Worm (Caenorhabditis elegans) whole organism, mixed stage, embryonic: ENCODE results near the gene M03C11.3.

Experiments used
- M03D4.4 ChIP-seq: sonication (generic microtip); optimal IDR thresholded peaks from 2 replicates; lab custom pipeline; 2017; ENCODE audit warnings: mild to moderate bottlenecking, missing genetic modification characterization, missing compliant biosample characterization
- bed-3 ChIP-seq: fragments of 200-800 bp; sonication (Bioruptor generic); optimal IDR thresholded peaks from 3 replicates; lab custom pipeline; 2018; ENCODE audit warnings: mild to moderate bottlenecking, missing genetic modification characterization, moderate library complexity, missing compliant biosample characterization
- blmp-1 ChIP-seq: fragments of 150-350 bp; optimal IDR thresholded peaks from 2 replicates; lab custom pipeline; 2014; ENCODE audit warnings: missing biosample characterization, missing genetic modification characterization
- ceh-39 ChIP-seq: fragments of 150-350 bp; optimal IDR thresholded peaks from 2 replicates; lab custom pipeline; 2014; ENCODE audit warnings: missing biosample characterization, missing genetic modification characterization
- ceh-43 ChIP-seq: fragments of 200-800 bp; sonication (Bioruptor generic); optimal IDR thresholded peaks from 2 replicates; lab custom pipeline; 2018; ENCODE audit warnings: mild to moderate bottlenecking, missing genetic modification characterization, moderate library complexity, missing compliant biosample characterization
- ceh-83 ChIP-seq: fragments of 200-800 bp; sonication (Bioruptor generic); optimal IDR thresholded peaks from 2 replicates; lab custom pipeline; 2018; ENCODE audit warnings: mild to moderate bottlenecking, missing genetic modification characterization, missing compliant biosample characterization
- ces-1 ChIP-seq: fragments of 150-350 bp; optimal IDR thresholded peaks from 2 replicates; lab custom pipeline; 2014; ENCODE audit warnings: missing biosample characterization, missing genetic modification reagents, missing genetic modification characterization
- cnd-1 ChIP-seq: fragments of 200-800 bp; sonication (Bioruptor generic); optimal IDR thresholded peaks from 2 replicates; lab custom pipeline; 2018; ENCODE audit warnings: mild to moderate bottlenecking, missing genetic modification characterization, missing compliant biosample characterization
- drap-1 ChIP-seq: fragments of 200-800 bp; sonication (Bioruptor generic); optimal IDR thresholded peaks from 3 replicates; lab custom pipeline; 2018; ENCODE audit warnings: mild to moderate bottlenecking, missing genetic modification characterization, missing compliant biosample characterization
- elt-1 ChIP-seq: sonication (generic microtip); optimal IDR thresholded peaks from 2 replicates; lab custom pipeline; 2017; ENCODE audit warnings: missing genetic modification characterization, mild to moderate bottlenecking, missing compliant biosample characterization, antibody characterized with exemption, moderate library complexity, borderline replicate concordance; ENCODE audit not compliant: insufficient read depth
- elt-3 ChIP-seq: fragments of 150-350 bp; optimal IDR thresholded peaks from 2 replicates; lab custom pipeline; 2014; ENCODE audit warnings: missing biosample characterization, missing genetic modification characterization
- flh-1 ChIP-seq: fragments of 200-800 bp; sonication (Bioruptor generic); optimal IDR thresholded peaks from 2 replicates; lab custom pipeline; 2018; ENCODE audit warnings: mild to moderate bottlenecking, missing genetic modification characterization, moderate library complexity, missing compliant biosample characterization
- ham-2 ChIP-seq: fragments of 200-800 bp; sonication (Bioruptor generic); optimal IDR thresholded peaks from 2 replicates; lab custom pipeline; 2018; ENCODE audit warnings: mild to moderate bottlenecking, missing genetic modification characterization, missing compliant biosample characterization
- hlh-1 ChIP-seq: fragments of 150-350 bp; optimal IDR thresholded peaks from 2 replicates; lab custom pipeline; 2014; ENCODE audit warnings: missing biosample characterization, missing genetic modification reagents, missing genetic modification characterization
- lin-13 ChIP-seq: fragments of 150-350 bp; optimal IDR thresholded peaks from 2 replicates; lab custom pipeline; 2014; ENCODE audit warnings: missing biosample characterization, missing genetic modification characterization
- lin-32 ChIP-seq: fragments of 200-800 bp; sonication (Bioruptor generic); optimal IDR thresholded peaks from 2 replicates; lab custom pipeline; 2018; ENCODE audit warnings: mild to moderate bottlenecking, missing genetic modification characterization, missing compliant biosample characterization
- lsy-2 ChIP-seq: fragments of 150-350 bp; optimal IDR thresholded peaks from 2 replicates; lab custom pipeline; 2014; ENCODE audit warnings: missing biosample characterization, missing genetic modification characterization
- mab-5 ChIP-seq: fragments of 150-350 bp; optimal IDR thresholded peaks from 2 replicates; lab custom pipeline; 2014; ENCODE audit warnings: missing biosample characterization, missing genetic modification characterization
- mep-1 ChIP-seq: fragments of 150-350 bp; optimal IDR thresholded peaks from 2 replicates; lab custom pipeline; 2017; ENCODE audit warnings: missing biosample characterization, missing genetic modification reagents, missing genetic modification characterization, inconsistent platforms
- mls-2 ChIP-seq: sonication (generic microtip); optimal IDR thresholded peaks from 2 replicates; lab custom pipeline; 2016; ENCODE audit warnings: mild to moderate bottlenecking, missing genetic modification characterization, moderate library complexity, missing compliant biosample characterization
- nhr-12 ChIP-seq: fragments of 150-350 bp; optimal IDR thresholded peaks from 2 replicates; lab custom pipeline; 2014; ENCODE audit warnings: missing biosample characterization, missing genetic modification characterization
- nhr-2 ChIP-seq: fragments of 150-350 bp; optimal IDR thresholded peaks from 2 replicates; lab custom pipeline; 2014; ENCODE audit warnings: missing biosample characterization, missing genetic modification characterization
- nhr-237 ChIP-seq: fragments of 150-350 bp; optimal IDR thresholded peaks from 2 replicates; lab custom pipeline; 2014; ENCODE audit warnings: missing biosample characterization, missing genetic modification characterization
- nhr-28 ChIP-seq: fragments of 150-350 bp; optimal IDR thresholded peaks from 2 replicates; lab custom pipeline; 2014; ENCODE audit warnings: missing biosample characterization, missing genetic modification characterization
- nhr-76 ChIP-seq: sonication (generic microtip); optimal IDR thresholded peaks from 2 replicates; lab custom pipeline; 2017; ENCODE audit warnings: missing biosample characterization, missing genetic modification characterization
- pha-4 ChIP-seq: fragments of 150-350 bp; optimal IDR thresholded peaks from 2 replicates; lab custom pipeline; 2018; ENCODE audit warnings: missing biosample characterization, missing genetic modification reagents, missing genetic modification characterization
- sem-2 ChIP-seq: fragments of 200-800 bp; sonication (Bioruptor generic); optimal IDR thresholded peaks from 2 replicates; lab custom pipeline; 2018; ENCODE audit warnings: mild to moderate bottlenecking, missing genetic modification characterization, missing compliant biosample characterization
- snpc-4 ChIP-seq: fragments of 150-350 bp; optimal IDR thresholded peaks from 2 replicates; lab custom pipeline; 2014; ENCODE audit warnings: missing biosample characterization, missing genetic modification characterization
- sptf-1 ChIP-seq: sonication (generic microtip); optimal IDR thresholded peaks from 2 replicates; lab custom pipeline; 2017; ENCODE audit warnings: mild to moderate bottlenecking, missing genetic modification characterization, moderate library complexity, missing compliant biosample characterization
- tbx-8 ChIP-seq: fragments of 200-800 bp; sonication (Bioruptor generic); optimal IDR thresholded peaks from 2 replicates; lab custom pipeline; 2018; ENCODE audit warnings: mild to moderate bottlenecking, missing genetic modification characterization, moderate library complexity, missing compliant biosample characterization
- unc-120 ChIP-seq: sonication (generic microtip); optimal IDR thresholded peaks from 2 replicates; lab custom pipeline; 2017; ENCODE audit warnings: missing genetic modification characterization, missing compliant biosample characterization; ENCODE audit not compliant: poor library complexity, severe bottlenecking
- unc-39 ChIP-seq: fragments of 150-350 bp; optimal IDR thresholded peaks from 2 replicates; lab custom pipeline; 2014; ENCODE audit warnings: missing biosample characterization, missing genetic modification characterization
- unc-62 ChIP-seq: fragments of 150-350 bp; optimal IDR thresholded peaks from 2 replicates; lab custom pipeline; 2014; ENCODE audit warnings: missing biosample characterization, missing genetic modification reagents, missing genetic modification characterization
- zip-8 ChIP-seq: fragments of 150-350 bp; optimal IDR thresholded peaks from 2 replicates; lab custom pipeline; 2014; ENCODE audit warnings: missing biosample characterization, missing genetic modification characterization
- ztf-11 ChIP-seq: fragments of 150-350 bp; optimal IDR thresholded peaks from 2 replicates; lab custom pipeline; 2014; ENCODE audit warnings: missing biosample characterization, missing genetic modification characterization

Gene M03C11.3

ce11 chrIII:10460427-10461163 lies 55.7 kb downstream of the M03C11.3 start, which contains the start of gene ecps-1 (continued):
- no peak for TF ChIP-seq mls-2 (tag; lab: Kevin White, UChicago)
- no peak for TF ChIP-seq M03D4.4 (tag; lab: Kevin White, UChicago)
- TF ChIP-seq unc-39 (tag; lab: Kevin White, UChicago), result no peak
- TF ChIP-seq nhr-2 (tag; lab: Kevin White, UChicago), result peak; percentile 20
- TF ChIP-seq sem-2 (GFP tag; lab: Kevin White, UChicago), result no peak

ce11 chrIII:10461164-10461546 lies 56.3 kb downstream of the M03C11.3 start, which contains the start of gene atx-2:
TSS of gene atx-2 (plus strand) at chrIII:10461389.
- TF ChIP-seq blmp-1 (tag; lab: Kevin White, UChicago) (peak; percentile 91), nhr-237 (peak; percentile 66), zip-8 (tag; lab: Kevin White, UChicago) (no peak), ceh-83 (peak; percentile 93), ces-1 (GFP tag; lab: Kevin White, UChicago) (peak; percentile 34), pha-4 (tag; lab: Kevin White, UChicago) (peak; percentile 91), ceh-43 (GFP tag; lab: Kevin White, UChicago) (peak; percentile 97), nhr-28 (peak; percentile 74), mep-1 (peak; percentile 76), ztf-11 (tag; lab: Kevin White, UChicago) (peak; percentile 100), lin-13 (tag; lab: Kevin White, UChicago) (peak; percentile 95), mab-5 (tag; lab: Kevin White, UChicago) (peak; percentile 62), tbx-8 (GFP tag; lab: Kevin White, UChicago) (peak; percentile 90), snpc-4 (no peak), nhr-12 (tag; lab: Kevin White, UChicago) (peak; percentile 100), unc-62 (GFP tag; lab: Kevin White, UChicago) (peak; percentile 81), bed-3 (GFP tag; lab: Kevin White, UChicago) (peak; percentile 96), unc-39 (tag; lab: Kevin White, UChicago) (peak; percentile 100), hlh-1 (tag; lab: Kevin White, UChicago) (peak; percentile 92), nhr-2 (tag; lab: Kevin White, UChicago) (no peak), ham-2 (GFP tag; lab: Kevin White, UChicago) (peak; percentile 96), sem-2 (GFP tag; lab: Kevin White, UChicago) (peak; percentile 95), ceh-39 (tag; lab: Kevin White, UChicago) (peak; percentile 54), lsy-2 (peak; percentile 68), drap-1 (peak; percentile 99), elt-3 (tag; lab: Kevin White, UChicago) (peak; percentile 80), nhr-76 (tag; lab: Kevin White, UChicago) (peak; percentile 98), cnd-1 (tag; lab: Kevin White, UChicago) (peak; percentile 98), unc-120 (tag; lab: Kevin White, UChicago) (peak; percentile 98), lin-32 (GFP tag; lab: Kevin White, UChicago) (peak; percentile 97), M03D4.4 (tag; lab: Kevin White, UChicago) (peak; percentile 98), sptf-1 (peak; percentile 99), mls-2 (tag; lab: Kevin White, UChicago) (peak; percentile 100), elt-1 (peak; percentile 92), flh-1 (peak; percentile 93)

ce11 chrIII:10462935-10463548 lies 58.2 kb downstream of the M03C11.3 start:
- TF ChIP-seq nhr-76 (tag; lab: Kevin White, UChicago) (no peak), lin-13 (tag; lab: Kevin White, UChicago) (no peak), ceh-43 (GFP tag; lab: Kevin White, UChicago) (no peak), nhr-28 (no peak), hlh-1 (tag; lab: Kevin White, UChicago) (no peak), unc-62 (GFP tag; lab: Kevin White, UChicago) (no peak), sptf-1 (no peak), mls-2 (tag; lab: Kevin White, UChicago) (no peak), flh-1 (no peak), tbx-8 (GFP tag; lab: Kevin White, UChicago) (no peak), nhr-2 (tag; lab: Kevin White, UChicago) (no peak), drap-1 (no peak)
